Worm (Caenorhabditis elegans): ENCODE measurements around the gene lipl-5.

DNA sequence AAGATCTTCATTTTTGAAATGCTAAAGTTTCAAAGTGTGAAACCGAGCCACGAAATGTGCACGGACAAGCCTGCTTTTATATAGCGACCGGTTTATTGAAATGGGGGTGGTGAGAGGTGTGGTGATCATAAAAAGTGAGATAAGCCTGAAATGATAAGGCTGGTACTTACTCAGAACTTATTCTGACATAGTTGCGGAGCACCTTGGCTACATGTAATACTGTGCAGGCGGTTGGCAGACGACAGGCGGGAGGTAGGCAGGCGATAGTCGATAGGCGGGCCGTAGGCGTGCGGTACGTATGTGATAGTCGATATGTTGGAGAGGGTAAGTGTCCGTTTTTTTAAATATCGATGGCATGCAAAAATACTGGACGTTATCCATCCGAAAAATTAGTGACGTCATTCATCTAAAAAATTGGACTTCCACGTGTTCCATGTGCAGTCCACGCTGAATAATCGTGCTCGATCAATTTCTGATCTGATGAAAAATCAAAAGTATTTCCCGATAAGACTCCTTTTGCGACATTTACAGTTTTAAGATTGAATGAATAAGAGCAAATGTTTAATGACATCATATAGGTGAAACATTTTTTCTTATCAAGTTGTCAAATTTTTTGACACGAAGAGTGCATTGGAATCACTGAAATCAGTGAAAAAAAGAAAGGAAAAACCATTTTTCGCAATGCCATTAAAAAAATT is 32.3 kb downstream of the lipl-5 start, which contains the start of gene irg-8:
- TF ChIP-seq blmp-1 (tag; optimal IDR thresholded peaks at IDR 0.05) = no peak
- TF ChIP-seq lin-13 (GFP tag; optimal IDR thresholded peaks at IDR 0.05) = no peak
- TF ChIP-seq irx-1 (tag; optimal IDR thresholded peaks at IDR 0.05) = no peak
- TF ChIP-seq snu-23 (GFP tag; optimal IDR thresholded peaks at IDR 0.05) = no peak
- TF ChIP-seq xbp-1 (tag; optimal IDR thresholded peaks at IDR 0.05) = no peak
- TF ChIP-seq aly-2 (tag; optimal IDR thresholded peaks at IDR 0.05) = no peak
- TF ChIP-seq nhr-20 (tag; optimal IDR thresholded peaks at IDR 0.05) = no peak
- TF ChIP-seq alr-1 (tag; optimal IDR thresholded peaks at IDR 0.05; ENCODE audit: borderline replicate concordance) = no peak
- TF ChIP-seq zag-1 (tag; optimal IDR thresholded peaks at IDR 0.05) = no peak
- no peak for TF ChIP-seq jun-1 (tag; optimal IDR thresholded peaks at IDR 0.05)
- no peak for TF ChIP-seq ets-5 (GFP tag; IDR thresholded peaks at IDR 0.05)
- no peak for TF ChIP-seq F16B12.6 (tag; optimal IDR thresholded peaks at IDR 0.05)
- TF ChIP-seq mdl-1 (tag; optimal IDR thresholded peaks at IDR 0.05) = no peak

Data from whole organism, L1 larva.